Worm (Caenorhabditis elegans) whole organism, early embryonic: ENCODE measurements around the gene lgc-53.

Experiments
- B0310.2 ChIP-seq: sonication (generic microtip); optimal IDR thresholded peaks from 2 replicates; lab custom pipeline; 2016; ENCODE audit warnings: mild to moderate bottlenecking, missing genetic modification characterization, missing compliant biosample characterization
- F13C5.2 ChIP-seq: sonication (generic microtip); optimal IDR thresholded peaks from 2 replicates; lab custom pipeline; 2017; ENCODE audit warnings: mild to moderate bottlenecking, missing genetic modification characterization, inconsistent platforms, missing compliant biosample characterization
- ama-1 ChIP-seq: fragments of 150-350 bp; optimal IDR thresholded peaks from 2 replicates; lab custom pipeline; 2014
- ets-7 ChIP-seq: sonication (generic microtip); optimal IDR thresholded peaks from 2 replicates; lab custom pipeline; 2016; ENCODE audit warnings: missing genotype, missing genetic modification characterization, missing compliant biosample characterization
- flt-1 ChIP-seq: fragments of 200-800 bp; sonication (Bioruptor generic); IDR thresholded peaks from 2 replicates; pipeline ENCODE4 v1.3.6; 2022; ENCODE audit warnings: missing genetic modification characterization, missing compliant biosample characterization
- hmg-4 ChIP-seq: fragments of 200-800 bp; sonication (Bioruptor generic); optimal IDR thresholded peaks from 2 replicates; lab custom pipeline; 2018; ENCODE audit warnings: mild to moderate bottlenecking, missing genetic modification characterization, missing compliant biosample characterization
- pes-1 ChIP-seq: fragments of 200-800 bp; sonication (Bioruptor generic); IDR thresholded peaks from 2 replicates; pipeline ENCODE4 v1.3.6; 2022; ENCODE audit warnings: missing genetic modification reagents, missing genetic modification characterization, missing compliant biosample characterization
- tbx-11 ChIP-seq: fragments of 200-800 bp; sonication (Bioruptor generic); IDR thresholded peaks from 2 replicates; pipeline ENCODE4 v1.3.6; 2022; ENCODE audit warnings: missing genetic modification characterization, missing compliant biosample characterization
- tra-4 ChIP-seq: sonication (generic microtip); optimal IDR thresholded peaks from 2 replicates; lab custom pipeline; 2017; ENCODE audit warnings: missing genetic modification characterization, missing compliant biosample characterization

ce11 chrX:16732259-16732658 is 20.8 kb downstream of the lgc-53 start:
- TF ChIP-seq F13C5.2 (no peak), ama-1 (lab: Kevin White, UChicago) (no peak), hmg-4 (GFP tag; lab: Kevin White, UChicago) (no peak), flt-1 (GFP tag; lab: Robert Waterston, UW) (no peak), tra-4 (tag; lab: Kevin White, UChicago) (no peak), B0310.2 (tag; lab: Kevin White, UChicago) (no peak), tbx-11 (GFP tag; lab: Robert Waterston, UW) (no peak), ets-7 (tag; lab: Kevin White, UChicago) (no peak), pes-1 (GFP tag; lab: Robert Waterston, UW) (no peak)
